Worm (Caenorhabditis elegans): ENCODE data around the gene F22E12.1.

DNA sequence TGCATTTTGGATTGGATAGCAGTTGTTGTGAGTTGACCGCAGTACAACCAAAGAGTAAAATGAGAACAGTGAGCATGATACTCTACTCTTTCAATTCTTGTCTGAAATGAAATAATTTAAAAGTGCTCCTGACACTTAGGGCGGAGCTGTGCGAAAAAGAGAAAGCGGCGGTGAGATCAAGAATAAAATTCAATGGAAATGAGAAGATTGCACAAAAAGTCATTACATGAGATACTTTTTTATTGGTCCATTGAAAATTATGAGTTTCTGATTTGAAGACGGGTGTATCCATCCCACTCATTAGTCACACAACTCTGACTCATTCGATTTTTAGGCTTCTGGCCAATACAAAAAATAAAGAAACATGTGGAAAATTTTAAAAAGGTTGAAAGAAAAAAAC, at the start of gene F22E12.1:
- no peak for TF ChIP-seq ztf-11 (tag; optimal IDR thresholded peaks at IDR 0.05)
- TF ChIP-seq ceh-82 (tag; optimal IDR thresholded peaks at IDR 0.05), result no peak
- no peak for TF ChIP-seq egl-13 (tag; optimal IDR thresholded peaks at IDR 0.05)
- no peak for TF ChIP-seq lin-13 (GFP tag; optimal IDR thresholded peaks at IDR 0.05)
- no peak for TF ChIP-seq hlh-4 (tag; optimal IDR thresholded peaks at IDR 0.05)
- no peak for TF ChIP-seq zag-1 (tag; optimal IDR thresholded peaks at IDR 0.05)
- TF ChIP-seq dpl-1 (GFP tag; optimal IDR thresholded peaks at IDR 0.05), result no peak
- no peak for TF ChIP-seq snpc-4 (tag; optimal IDR thresholded peaks at IDR 0.05)
- no peak for TF ChIP-seq pqm-1 (tag; optimal IDR thresholded peaks at IDR 0.05)
- no peak for TF ChIP-seq aha-1 (tag; optimal IDR thresholded peaks at IDR 0.05)
